Worm (Caenorhabditis elegans) whole organism, young adult: ENCODE data around the gene twk-49.

ENCODE experiments used
- T07F8.4 ChIP-seq: sonication (generic microtip); optimal IDR thresholded peaks from 2 replicates; lab custom pipeline; 2016; ENCODE audit warnings: mild to moderate bottlenecking, missing genetic modification characterization, moderate library complexity, missing compliant biosample characterization
- attf-5 ChIP-seq: fragments of 200-800 bp; sonication (Bioruptor generic); optimal IDR thresholded peaks from 2 replicates; lab custom pipeline; 2018; ENCODE audit warnings: mild to moderate bottlenecking, missing genetic modification characterization, missing compliant biosample characterization
- ceh-27 ChIP-seq: fragments of 200-800 bp; sonication (Bioruptor generic); optimal IDR thresholded peaks from 2 replicates; lab custom pipeline; 2018; ENCODE audit warnings: mild to moderate bottlenecking, missing genetic modification characterization, moderate library complexity, missing compliant biosample characterization
- chd-7 ChIP-seq: sonication (generic microtip); optimal IDR thresholded peaks from 2 replicates; lab custom pipeline; 2016; ENCODE audit warnings: mild to moderate bottlenecking, missing genetic modification characterization, moderate library complexity, missing compliant biosample characterization
- egl-18 ChIP-seq: fragments of 200-800 bp; sonication (Bioruptor generic); IDR thresholded peaks from 2 replicates; pipeline ENCODE4 v1.3.6; 2022; ENCODE audit warnings: missing genetic modification reagents, missing genetic modification characterization, missing compliant biosample characterization
- nfya-2 ChIP-seq: fragments of 200-800 bp; sonication (Bioruptor generic); IDR thresholded peaks from 2 replicates; pipeline ENCODE4 v1.3.6; 2022; ENCODE audit warnings: missing genetic modification reagents, missing genetic modification characterization, missing compliant biosample characterization
- nhr-27 ChIP-seq: fragments of 200-800 bp; sonication (Bioruptor generic); optimal IDR thresholded peaks from 2 replicates; lab custom pipeline; 2018; ENCODE audit warnings: mild to moderate bottlenecking, missing genetic modification characterization, moderate library complexity, missing compliant biosample characterization
- sea-2 ChIP-seq: fragments of 200-800 bp; sonication (Bioruptor generic); IDR thresholded peaks from 2 replicates; pipeline ENCODE4 v1.3.6; 2022; ENCODE audit warnings: missing genetic modification characterization, missing compliant biosample characterization
- snpc-3.4 ChIP-seq: sonication (generic microtip); optimal IDR thresholded peaks from 2 replicates; lab custom pipeline; 2017; ENCODE audit warnings: missing genetic modification characterization, mild to moderate bottlenecking, missing compliant biosample characterization, antibody characterized with exemption, moderate library complexity, missing genotype, missing genetic modification reagents
- tbx-9 ChIP-seq: sonication (generic microtip); optimal IDR thresholded peaks from 2 replicates; lab custom pipeline; 2016; ENCODE audit warnings: borderline replicate concordance, missing genetic modification characterization, inconsistent platforms, missing compliant biosample characterization
- unc-62 ChIP-seq: fragments of 150-350 bp; optimal IDR thresholded peaks from 2 replicates; lab custom pipeline; 2014; ENCODE audit warnings: missing biosample characterization, missing genetic modification reagents, missing genetic modification characterization

- no peak for TF ChIP-seq T07F8.4 (tag; lab: Kevin White, UChicago)
- TF ChIP-seq nhr-27 = no peak
- TF ChIP-seq attf-5 (GFP tag; lab: Kevin White, UChicago) = no peak
- no peak for TF ChIP-seq egl-18 (GFP tag; lab: Robert Waterston, UW)
- no peak for TF ChIP-seq ceh-27 (GFP tag; lab: Kevin White, UChicago)
- no peak for TF ChIP-seq nfya-2 (GFP tag; lab: Robert Waterston, UW)
- TF ChIP-seq sea-2 (GFP tag; lab: Robert Waterston, UW) = no peak
- no peak for TF ChIP-seq chd-7 (tag; lab: Kevin White, UChicago)
- no peak for TF ChIP-seq unc-62 (GFP tag; lab: Kevin White, UChicago)
- no peak for TF ChIP-seq tbx-9 (tag; lab: Kevin White, UChicago)
- no peak for TF ChIP-seq snpc-3.4 (tag; lab: Kevin White, UChicago)
Observed at ce11 chrII:6443710-6444109, 55.3 kb downstream of the twk-49 start, which contains the start of gene K06A1.2.
